Fruit fly (Drosophila melanogaster): Measurements from ENCODE around the gene okr.

The okr gene

DNA sequence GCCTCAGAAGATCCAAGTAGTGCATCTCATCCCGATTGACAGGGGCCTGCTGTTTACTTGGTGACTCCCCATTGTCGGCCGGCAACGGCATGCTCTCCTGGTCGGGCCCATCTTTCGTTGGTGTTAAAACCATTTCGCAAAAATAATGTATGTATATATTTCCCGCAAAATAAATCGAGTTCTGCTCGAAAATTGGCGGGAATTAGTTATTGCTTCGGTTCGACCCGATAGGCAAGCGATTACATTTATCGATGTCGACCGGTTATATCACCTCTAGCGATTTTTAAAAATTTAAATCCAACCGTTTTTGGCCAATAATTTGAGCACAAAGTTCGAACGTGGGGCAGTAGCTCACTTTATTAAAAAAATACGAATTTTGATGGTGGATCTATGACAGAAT is 23.1 kb downstream of the okr start, which contains the start of gene Ts (continued):
- TF ChIP-seq NFAT (GFP tag; IDR thresholded peaks at IDR 0.05) = no peak
- TF ChIP-seq cas (GFP tag; IDR thresholded peaks at IDR 0.05) = no peak
- peak; percentile 65 for TF ChIP-seq BEAF-32 (GFP tag; optimal IDR thresholded peaks at IDR 0.05)
- TF ChIP-seq CG10654 (GFP tag; optimal IDR thresholded peaks at IDR 0.05) = no peak
- TF ChIP-seq Kr (GFP tag; optimal IDR thresholded peaks at IDR 0.05) = no peak
- TF ChIP-seq CG16779 (GFP tag; IDR thresholded peaks at IDR 0.05) = no peak
- no peak for TF ChIP-seq al (GFP tag; IDR thresholded peaks at IDR 0.05)
- no peak for TF ChIP-seq wek (GFP tag; optimal IDR thresholded peaks at IDR 0.05)
- TF ChIP-seq ems (GFP tag; optimal IDR thresholded peaks at IDR 0.05) = no peak
- no peak for TF ChIP-seq Ptx1 (GFP tag; IDR thresholded peaks at IDR 0.05)
- no peak for TF ChIP-seq CG14965 (GFP tag; optimal IDR thresholded peaks at IDR 0.05; ENCODE audit: borderline replicate concordance)
- TF ChIP-seq schlank (tag; optimal IDR thresholded peaks at IDR 0.05) = no peak
- no peak for TF ChIP-seq CG1233 (GFP tag; optimal IDR thresholded peaks at IDR 0.05)
- TF ChIP-seq Pdp1 (GFP tag; optimal IDR thresholded peaks at IDR 0.05) = peak in 1 of 2 experiments; percentile 92
- TF ChIP-seq fd64A (GFP tag; optimal IDR thresholded peaks at IDR 0.05) = no peak
- TF ChIP-seq Atf6 (GFP tag; IDR thresholded peaks at IDR 0.05) = no peak
- no peak for TF ChIP-seq CG9876 (GFP tag; optimal IDR thresholded peaks at IDR 0.05)
- no peak for TF ChIP-seq Blimp-1 (GFP tag; optimal IDR thresholded peaks at IDR 0.05)
- no peak for TF ChIP-seq CG7745 (tag; optimal IDR thresholded peaks at IDR 0.05)
- no peak for TF ChIP-seq NC2α (GFP tag; optimal IDR thresholded peaks at IDR 0.05)
- no peak for TF ChIP-seq Sox100B (GFP tag; optimal IDR thresholded peaks at IDR 0.05)
- TF ChIP-seq D19B (GFP tag; optimal IDR thresholded peaks at IDR 0.05) = no peak
- TF ChIP-seq Lpt (GFP tag; optimal IDR thresholded peaks at IDR 0.05) = no peak
- no peak for TF ChIP-seq Hand (GFP tag; optimal IDR thresholded peaks at IDR 0.05)
- no peak for TF ChIP-seq cwo (GFP tag; optimal IDR thresholded peaks at IDR 0.05)
- TF ChIP-seq pan (optimal IDR thresholded peaks at IDR 0.05) = no peak
- no peak for TF ChIP-seq pan (GFP tag; optimal IDR thresholded peaks at IDR 0.05 in 1 of 2, IDR thresholded peaks at IDR 0.05 in 1 of 2)
- TF ChIP-seq Dad (GFP tag; optimal IDR thresholded peaks at IDR 0.05) = no peak
- no peak for TF ChIP-seq CG3847 (GFP tag; IDR thresholded peaks at IDR 0.05)
- no peak for TF ChIP-seq slou (GFP tag; optimal IDR thresholded peaks at IDR 0.05)
- no peak for TF ChIP-seq Fer2 (tag; optimal IDR thresholded peaks at IDR 0.05)
- TF ChIP-seq HLH54F (GFP tag; optimal IDR thresholded peaks at IDR 0.05) = no peak
- no peak for TF ChIP-seq cato (GFP tag; optimal IDR thresholded peaks at IDR 0.05; ENCODE audit: borderline replicate concordance)
- TF ChIP-seq Fer1 (GFP tag; optimal IDR thresholded peaks at IDR 0.05) = no peak
- no peak for TF ChIP-seq ken (GFP tag; IDR thresholded peaks at IDR 0.05)
- peak; percentile 55 for TF ChIP-seq CG1603 (tag; optimal IDR thresholded peaks at IDR 0.05)
- TF ChIP-seq CG8290 (GFP tag; optimal IDR thresholded peaks at IDR 0.05) = no peak
- TF ChIP-seq CG8290 (tag; optimal IDR thresholded peaks at IDR 0.05) = no peak
- TF ChIP-seq p53 (GFP tag; optimal IDR thresholded peaks at IDR 0.05) = no peak
- TF ChIP-seq CG9932 (GFP tag; IDR thresholded peaks at IDR 0.05) = no peak
- no peak for TF ChIP-seq Aef1 (GFP tag; IDR thresholded peaks at IDR 0.05)
- TF ChIP-seq CG3838 (GFP tag; optimal IDR thresholded peaks at IDR 0.05) = no peak
- TF ChIP-seq ssp (GFP tag; IDR thresholded peaks at IDR 0.05) = no peak
- TF ChIP-seq NC2β (GFP tag; optimal IDR thresholded peaks at IDR 0.05) = no peak
- TF ChIP-seq CG13287 (GFP tag; IDR thresholded peaks at IDR 0.05; ENCODE audit: partially characterized antibody) = peak; percentile 87
- no peak for TF ChIP-seq HLHmδ (GFP tag; optimal IDR thresholded peaks at IDR 0.05)
- no peak for TF ChIP-seq CG4282 (GFP tag; optimal IDR thresholded peaks at IDR 0.05)
- TF ChIP-seq lab (GFP tag; optimal IDR thresholded peaks at IDR 0.05) = no peak
- TF ChIP-seq CG15479 (GFP tag; optimal IDR thresholded peaks at IDR 0.05) = no peak
- TF ChIP-seq knrl (GFP tag; IDR thresholded peaks at IDR 0.05; ENCODE audit: partially characterized antibody) = peak; percentile 56; the same call in 2 of the 3 replicates
- no peak for TF ChIP-seq CG18619 (GFP tag; optimal IDR thresholded peaks at IDR 0.05)
- no peak for TF ChIP-seq Ets65A (GFP tag)
